Fruit fly (Drosophila melanogaster): Measurements from ENCODE around the gene CG3604.

The CG3604 gene

DNA sequence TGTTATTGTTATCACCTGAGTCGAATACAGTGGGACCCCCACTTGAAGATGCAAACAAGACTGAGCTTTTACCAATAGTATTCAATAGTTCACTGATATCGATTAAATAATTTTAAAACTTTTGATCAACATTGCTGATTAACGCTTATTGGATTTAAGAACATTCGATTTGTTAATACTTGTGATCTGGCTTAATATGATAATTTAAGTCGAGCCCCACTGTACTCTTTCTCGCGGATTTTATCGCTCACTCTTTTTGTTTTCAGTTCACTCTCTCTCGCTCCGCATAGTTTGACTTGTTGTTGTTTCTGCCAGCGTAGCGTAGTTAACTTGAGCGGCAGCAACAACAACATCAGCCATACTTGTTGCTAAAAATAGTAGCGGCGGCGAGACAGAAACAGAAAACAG lies 42.0 kb downstream of the CG3604 start (continued):
- peak; percentile 97 to 98 for TF ChIP-seq ss (GFP tag; optimal IDR thresholded peaks at IDR 0.05)
- TF ChIP-seq CG8632 (GFP tag; optimal IDR thresholded peaks at IDR 0.05): peak; percentile 99
- TF ChIP-seq Gug (GFP tag; IDR thresholded peaks at IDR 0.05): peak; percentile 98
- TF ChIP-seq achi (GFP tag; optimal IDR thresholded peaks at IDR 0.05): peak; percentile 98
- TF ChIP-seq CG16779 (tag; optimal IDR thresholded peaks at IDR 0.05): peak; percentile 98
- TF ChIP-seq fd85E (GFP tag; optimal IDR thresholded peaks at IDR 0.05): peak; percentile 97
- peak; percentile 98 for TF ChIP-seq Ets96B (tag; optimal IDR thresholded peaks at IDR 0.05)
- TF ChIP-seq CG6792 (GFP tag; optimal IDR thresholded peaks at IDR 0.05): peak; percentile 99
- TF ChIP-seq eg (GFP tag; IDR thresholded peaks at IDR 0.05): peak; percentile 99
- peak; percentile 99 for TF ChIP-seq CG7368 (GFP tag; optimal IDR thresholded peaks at IDR 0.05)
- TF ChIP-seq CG1621 (tag; optimal IDR thresholded peaks at IDR 0.05): peak; percentile 98
- TF ChIP-seq fkh (GFP tag; optimal IDR thresholded peaks at IDR 0.05): peak; percentile 91
- TF ChIP-seq net (GFP tag; optimal IDR thresholded peaks at IDR 0.05): peak; percentile 99
- TF ChIP-seq Eip93F (GFP tag; optimal IDR thresholded peaks at IDR 0.05): peak; percentile 98
- TF ChIP-seq lz (GFP tag; optimal IDR thresholded peaks at IDR 0.05): peak; percentile 99
- peak; percentile 98 for TF ChIP-seq CG8319 (GFP tag; optimal IDR thresholded peaks at IDR 0.05)
- TF ChIP-seq Hr4 (GFP tag; optimal IDR thresholded peaks at IDR 0.05): peak; percentile 99
- peak; percentile 98 for TF ChIP-seq Lpt (GFP tag; optimal IDR thresholded peaks at IDR 0.05)
- TF ChIP-seq Smox (GFP tag; optimal IDR thresholded peaks at IDR 0.05): peak; percentile 99
- peak; percentile 99 for TF ChIP-seq CG32006 (GFP tag; optimal IDR thresholded peaks at IDR 0.05)
- peak; percentile 98 for TF ChIP-seq Ets21C (GFP tag; optimal IDR thresholded peaks at IDR 0.05)
- TF ChIP-seq pdm3 (GFP tag; optimal IDR thresholded peaks at IDR 0.05): peak; percentile 99
- TF ChIP-seq svp (GFP tag): peak; percentile 100
- TF ChIP-seq topi (GFP tag; optimal IDR thresholded peaks at IDR 0.05): peak; percentile 99
- TF ChIP-seq Hr38 (GFP tag; optimal IDR thresholded peaks at IDR 0.05): peak; percentile 79
- peak; percentile 99 for TF ChIP-seq CG8119 (GFP tag; IDR thresholded peaks at IDR 0.05)
- TF ChIP-seq Met (GFP tag; optimal IDR thresholded peaks at IDR 0.05): peak; percentile 99
- TF ChIP-seq spab (GFP tag; optimal IDR thresholded peaks at IDR 0.05): peak; percentile 98
- TF ChIP-seq vri (GFP tag; optimal IDR thresholded peaks at IDR 0.05): peak; percentile 99
- TF ChIP-seq Blimp-1 (GFP tag; optimal IDR thresholded peaks at IDR 0.05): peak; percentile 94
- TF ChIP-seq Sox14 (GFP tag; optimal IDR thresholded peaks at IDR 0.05): peak; percentile 99

DNA sequence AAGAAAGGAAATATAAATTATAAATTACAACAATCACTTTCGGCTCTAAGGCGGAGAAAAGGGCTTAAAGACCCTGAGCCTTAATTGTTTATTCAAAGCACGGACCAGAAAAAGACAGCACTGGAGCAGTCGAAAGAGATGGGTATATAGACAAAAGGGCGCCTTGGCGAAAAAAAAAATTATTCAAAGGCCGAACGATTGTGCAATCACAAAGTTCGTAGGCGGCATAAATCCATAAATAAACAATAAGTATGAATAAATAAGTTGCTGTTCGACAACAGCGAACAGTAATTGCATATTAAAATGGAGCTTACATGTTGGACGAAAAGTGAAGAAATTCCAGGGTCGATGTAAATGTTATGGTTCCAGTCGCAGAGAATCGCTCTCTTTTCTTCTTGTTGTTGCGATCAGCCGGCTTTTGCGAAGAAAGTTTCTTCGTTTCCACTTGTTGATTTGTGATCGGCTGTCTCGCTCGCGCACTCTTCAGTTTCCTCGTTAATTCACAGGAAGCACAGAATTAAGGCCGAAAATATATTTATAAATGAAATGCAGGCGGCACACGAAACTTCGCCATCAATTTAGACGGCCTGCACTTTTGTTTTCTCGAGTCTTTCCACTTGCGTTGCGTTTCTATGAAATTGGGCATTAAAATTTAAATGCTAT lies 42.6 kb downstream of the CG3604 start:
- TF ChIP-seq vri (GFP tag; optimal IDR thresholded peaks at IDR 0.05) (peak; percentile 16), dac (GFP tag; optimal IDR thresholded peaks at IDR 0.05) (no peak), fkh (GFP tag; optimal IDR thresholded peaks at IDR 0.05) (no peak), CG15336 (GFP tag; IDR thresholded peaks at IDR 0.05) (no peak), CG16779 (tag; optimal IDR thresholded peaks at IDR 0.05) (no peak), ss (GFP tag; optimal IDR thresholded peaks at IDR 0.05) (no peak), fd59A (GFP tag; optimal IDR thresholded peaks at IDR 0.05) (no peak), svp (GFP tag) (peak; percentile 47), topi (GFP tag; optimal IDR thresholded peaks at IDR 0.05) (no peak)

DNA sequence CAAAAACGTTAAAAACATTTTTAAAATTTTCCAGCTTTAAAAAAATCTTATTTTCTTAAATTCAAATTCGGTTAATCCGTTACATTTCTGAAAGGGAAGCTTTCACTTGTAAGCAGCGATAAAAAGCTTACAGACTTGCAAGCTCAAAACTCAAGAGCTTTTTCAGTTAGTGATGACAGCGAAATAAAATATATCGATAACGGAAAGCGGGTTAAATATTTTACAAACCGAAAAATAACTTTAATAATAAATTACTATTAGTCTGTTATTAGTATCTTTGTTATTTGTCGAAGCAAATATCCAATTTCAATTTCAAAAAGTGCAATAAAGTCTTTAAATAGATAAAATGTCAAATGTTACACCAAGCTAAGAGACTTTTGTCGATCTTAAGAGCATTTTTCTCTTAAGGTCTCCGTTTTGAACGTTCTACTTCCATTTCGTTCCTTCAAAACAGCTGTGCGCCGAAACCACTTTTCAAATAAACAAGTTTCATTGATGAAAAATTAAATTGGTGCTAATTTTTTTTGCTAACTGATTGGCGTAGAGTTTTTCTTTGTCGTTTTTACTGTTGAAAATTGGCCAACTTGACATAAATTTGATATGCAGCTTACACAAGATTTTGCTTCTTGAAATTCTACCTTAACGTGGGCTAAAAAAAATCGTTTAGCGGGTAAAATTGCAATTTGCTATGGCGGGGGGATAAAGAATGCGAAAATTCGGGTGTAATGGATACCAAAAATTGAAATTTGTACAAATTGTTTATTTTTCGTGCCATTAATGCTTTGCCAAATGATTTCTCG lies 49.3 kb downstream of the CG3604 start:
- TF ChIP-seq esn (GFP tag; optimal IDR thresholded peaks at IDR 0.05) (peak; percentile 23), Sox14 (GFP tag; optimal IDR thresholded peaks at IDR 0.05) (no peak), OdsH (GFP tag; optimal IDR thresholded peaks at IDR 0.05) (no peak), Eip78C (GFP tag) (peak; percentile 48)
